Fruit fly (Drosophila melanogaster) whole organism, adult: ENCODE measurements around the gene CG10862.

Experiments
- CG11617 ChIP-seq: fragments of 200-800 bp; sonication (Bioruptor generic); optimal IDR thresholded peaks from 2 replicates; lab custom pipeline; 2017; ENCODE audit warnings: mild to moderate bottlenecking, missing biosample characterization, missing genetic modification reagents, missing genetic modification characterization
- CG12768 ChIP-seq: fragments of 200-800 bp; sonication (Bioruptor generic); optimal IDR thresholded peaks from 2 replicates; lab custom pipeline; 2017; ENCODE audit warnings: missing biosample characterization, missing genetic modification characterization, mild to moderate bottlenecking, moderate library complexity, missing genetic modification reagents
- CG14711 ChIP-seq: fragments of 200-800 bp; sonication (Bioruptor generic); optimal IDR thresholded peaks from 2 replicates; lab custom pipeline; 2018; ENCODE audit warnings: missing biosample characterization, mild to moderate bottlenecking, missing genetic modification characterization, moderate library complexity
- CG1620 ChIP-seq: fragments of 200-800 bp; sonication (Bioruptor generic); optimal IDR thresholded peaks from 2 replicates; lab custom pipeline; 2016; ENCODE audit warnings: missing biosample characterization, missing genetic modification characterization
- CG33017 ChIP-seq: fragments of 200-800 bp; sonication (Bioruptor generic); optimal IDR thresholded peaks from 2 replicates; lab custom pipeline; 2018; ENCODE audit warnings: missing biosample characterization, mild to moderate bottlenecking, missing genetic modification characterization, moderate library complexity
- CG5204 ChIP-seq: fragments of 200-800 bp; sonication (Bioruptor generic); optimal IDR thresholded peaks from 2 replicates; lab custom pipeline; 2016; ENCODE audit warnings: missing biosample characterization, missing genetic modification characterization
- CG7045 ChIP-seq: fragments of 200-800 bp; sonication (Bioruptor generic); optimal IDR thresholded peaks from 2 replicates; lab custom pipeline; 2017; ENCODE audit warnings: missing biosample characterization, mild to moderate bottlenecking, missing genetic modification characterization
- CG7101 ChIP-seq: fragments of 200-800 bp; sonication (Bioruptor generic); optimal IDR thresholded peaks from 2 replicates; lab custom pipeline; 2018; ENCODE audit warnings: missing biosample characterization, mild to moderate bottlenecking, missing genetic modification characterization, moderate library complexity
- Clk ChIP-seq: fragments of 200-800 bp; sonication (Bioruptor generic); optimal IDR thresholded peaks from 2 replicates; lab custom pipeline; 2017; ENCODE audit warnings: missing biosample characterization, missing genetic modification characterization
- Crg-1 ChIP-seq: fragments of 200-800 bp; sonication (Bioruptor generic); optimal IDR thresholded peaks from 2 replicates; lab custom pipeline; 2016; ENCODE audit warnings: missing biosample characterization, missing genetic modification characterization
- Hr96 ChIP-seq: fragments of 200-800 bp; sonication (Bioruptor generic); optimal IDR thresholded peaks from 2 replicates; lab custom pipeline; 2016; ENCODE audit warnings: missing biosample characterization, missing genetic modification characterization
- Mnt ChIP-seq: fragments of 200-800 bp; sonication (Bioruptor generic); optimal IDR thresholded peaks from 2 replicates; lab custom pipeline; 2016; ENCODE audit warnings: missing biosample characterization, mild to moderate bottlenecking, missing genetic modification characterization
- bab1 ChIP-seq: fragments of 200-800 bp; sonication (Bioruptor generic); optimal IDR thresholded peaks from 3 replicates; lab custom pipeline; 2019; ENCODE audit warnings: missing biosample characterization, mild to moderate bottlenecking, missing genetic modification characterization, moderate library complexity
- cic ChIP-seq: fragments of 200-800 bp; sonication (Bioruptor generic); optimal IDR thresholded peaks from 2 replicates; lab custom pipeline; 2017; ENCODE audit warnings: missing biosample characterization, mild to moderate bottlenecking, missing genetic modification characterization, moderate library complexity
- cnc ChIP-seq, 2 experiments: fragments of >200 bp; optimal IDR thresholded peaks; 2 replicates each; lab custom pipeline; 2017
- kay ChIP-seq: fragments of 200-800 bp; sonication (Bioruptor generic); peaks from one replicate; lab custom pipeline; 2016; ENCODE audit warnings: missing biosample characterization, missing genetic modification characterization, borderline replicate concordance
- ovo ChIP-seq: fragments of 200-800 bp; sonication (Bioruptor generic); optimal IDR thresholded peaks from 2 replicates; lab custom pipeline; 2016; ENCODE audit warnings: missing biosample characterization, missing genetic modification characterization
- pad ChIP-seq: fragments of 200-800 bp; sonication (Bioruptor generic); optimal IDR thresholded peaks from 3 replicates; lab custom pipeline; 2017; ENCODE audit warnings: missing biosample characterization, missing genetic modification characterization, mild to moderate bottlenecking, moderate library complexity, missing genetic modification reagents
- tj ChIP-seq: fragments of 200-800 bp; sonication (Bioruptor generic); optimal IDR thresholded peaks from 3 replicates; lab custom pipeline; 2017; ENCODE audit warnings: missing biosample characterization, mild to moderate bottlenecking, missing genetic modification characterization, moderate library complexity
- toe ChIP-seq: fragments of 200-800 bp; sonication (Bioruptor generic); optimal IDR thresholded peaks from 2 replicates; lab custom pipeline; 2016; ENCODE audit warnings: missing biosample characterization, missing genetic modification characterization

Gene CG10862

DNA sequence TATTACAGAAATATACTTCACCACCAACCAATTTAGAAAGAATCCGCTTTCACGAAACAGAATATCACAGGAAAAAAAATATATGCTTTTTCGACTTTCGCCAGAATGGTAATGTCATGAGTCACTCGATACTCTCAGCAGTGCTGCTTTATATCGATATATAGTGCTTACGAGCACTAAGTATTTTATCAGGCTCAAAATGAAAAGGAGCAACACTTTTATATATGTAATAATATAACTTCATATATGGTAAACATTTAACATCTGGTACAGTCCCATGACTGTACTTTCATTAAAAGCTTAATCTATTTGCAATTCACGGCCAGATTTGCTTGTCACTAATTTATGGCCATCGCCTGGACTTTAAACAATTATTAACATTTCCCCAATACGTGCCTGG lies at the start of gene CG10862:
Gene CG10862 (minus strand): TSS at position 101 of the 400 bp plus-strand sequence.
- TF ChIP-seq tj (GFP tag; lab: Kevin White, UChicago), result no peak
- TF ChIP-seq CG7101 (tag; lab: Kevin White, UChicago), result no peak
- TF ChIP-seq CG5204 (GFP tag; lab: Kevin White, UChicago), result no peak
- TF ChIP-seq kay (GFP tag; lab: Kevin White, UChicago), result no peak
- TF ChIP-seq bab1 (GFP tag; lab: Kevin White, UChicago), result no peak
- no peak for TF ChIP-seq cnc (optimal IDR thresholded peaks at IDR 0.05; lab: Kevin White, UChicago)
- TF ChIP-seq CG11617 (GFP tag; lab: Kevin White, UChicago), result no peak
- no peak for TF ChIP-seq CG7045
- TF ChIP-seq toe (GFP tag; lab: Kevin White, UChicago), result no peak
- TF ChIP-seq ovo, result no peak
- no peak for TF ChIP-seq CG33017
- TF ChIP-seq Clk (GFP tag; lab: Kevin White, UChicago), result no peak
- TF ChIP-seq CG12768 (GFP tag; lab: Kevin White, UChicago), result no peak
- no peak for TF ChIP-seq cic (GFP tag; lab: Kevin White, UChicago)
- no peak for TF ChIP-seq Mnt
- TF ChIP-seq Hr96 (GFP tag; lab: Kevin White, UChicago), result no peak
- TF ChIP-seq CG1620 (GFP tag; lab: Kevin White, UChicago), result no peak
- TF ChIP-seq pad (GFP tag; lab: Kevin White, UChicago), result no peak
- TF ChIP-seq CG14711, result no peak

DNA sequence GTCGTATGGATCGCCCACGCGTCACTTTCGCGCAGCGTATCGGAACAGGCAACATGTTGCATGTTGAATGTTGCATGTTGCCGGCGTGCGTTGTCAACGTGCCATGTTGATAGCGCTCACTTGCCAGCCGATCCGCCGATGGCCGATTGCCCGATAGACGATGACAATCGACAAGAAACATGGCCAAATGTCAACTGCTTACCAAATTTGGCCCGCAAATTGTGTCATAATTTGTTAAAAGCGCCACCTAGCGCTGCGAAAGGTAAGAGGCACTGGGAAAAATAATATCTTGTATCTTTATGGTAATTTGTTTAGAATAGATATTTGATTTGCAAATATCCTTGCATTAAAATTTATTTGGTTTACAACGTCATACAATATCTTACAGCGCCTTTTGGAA lies 47.9 kb upstream of the CG10862 start:
- TF ChIP-seq CG7101 (tag; lab: Kevin White, UChicago) (no peak), Clk (GFP tag; lab: Kevin White, UChicago) (no peak), tj (GFP tag; lab: Kevin White, UChicago) (no peak), pad (GFP tag; lab: Kevin White, UChicago) (no peak), CG11617 (GFP tag; lab: Kevin White, UChicago) (no peak), kay (GFP tag; lab: Kevin White, UChicago) (no peak), Mnt (no peak), toe (GFP tag; lab: Kevin White, UChicago) (no peak), CG14711 (no peak), CG7045 (no peak), cic (GFP tag; lab: Kevin White, UChicago) (no peak)

dm6 chr3L:3702033-3702432 lies 47.5 kb upstream of the CG10862 start:
- TF ChIP-seq CG12768 (GFP tag; lab: Kevin White, UChicago) (no peak), cic (GFP tag; lab: Kevin White, UChicago) (no peak), toe (GFP tag; lab: Kevin White, UChicago) (no peak), CG5204 (GFP tag; lab: Kevin White, UChicago) (no peak), CG1620 (GFP tag; lab: Kevin White, UChicago) (no peak), ovo (no peak), bab1 (GFP tag; lab: Kevin White, UChicago) (no peak), Clk (GFP tag; lab: Kevin White, UChicago) (no peak), CG33017 (no peak), pad (GFP tag; lab: Kevin White, UChicago) (no peak), Hr96 (GFP tag; lab: Kevin White, UChicago) (no peak), tj (GFP tag; lab: Kevin White, UChicago) (no peak), Mnt (no peak), kay (GFP tag; lab: Kevin White, UChicago) (no peak), CG11617 (GFP tag; lab: Kevin White, UChicago) (no peak)

- TF ChIP-seq cnc (optimal IDR thresholded peaks at IDR 0.05; lab: Kevin White, UChicago) (no peak), CG1620 (GFP tag; lab: Kevin White, UChicago) (no peak), kay (GFP tag; lab: Kevin White, UChicago) (no peak), ovo (no peak), CG33017 (no peak), Mnt (no peak)
Measured at dm6 chr3L:3695379-3695778, 40.8 kb upstream of the CG10862 start.

DNA sequence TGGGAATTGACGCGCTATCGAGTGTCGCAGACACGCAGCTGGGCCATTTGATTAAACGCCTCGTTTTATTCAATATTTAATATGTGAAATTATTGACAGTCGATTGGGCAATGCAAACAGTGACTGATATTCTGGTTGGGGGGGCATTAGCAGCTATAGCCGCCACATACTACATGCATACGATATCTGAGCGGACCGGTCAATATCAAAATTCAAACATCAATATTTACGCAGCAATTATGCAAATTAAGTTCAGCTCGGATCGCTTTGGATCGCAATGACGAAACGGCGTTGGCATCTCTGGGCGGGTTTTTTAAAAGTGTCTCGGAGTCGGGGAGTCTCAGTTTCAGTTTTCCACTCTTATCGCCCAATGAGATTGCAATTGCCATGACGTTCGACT lies 37.1 kb upstream of the CG10862 start:
- TF ChIP-seq CG33017, result no peak
- no peak for TF ChIP-seq tj (GFP tag; lab: Kevin White, UChicago)
- TF ChIP-seq CG1620 (GFP tag; lab: Kevin White, UChicago), result no peak
- TF ChIP-seq CG7101 (tag; lab: Kevin White, UChicago), result no peak

- no peak for TF ChIP-seq ovo
- TF ChIP-seq CG11617 (GFP tag; lab: Kevin White, UChicago), result no peak
- no peak for TF ChIP-seq cnc (optimal IDR thresholded peaks at IDR 0.05; lab: Kevin White, UChicago)
- TF ChIP-seq tj (GFP tag; lab: Kevin White, UChicago), result no peak
- TF ChIP-seq Clk (GFP tag; lab: Kevin White, UChicago), result no peak
- no peak for TF ChIP-seq CG7045
- no peak for TF ChIP-seq Hr96 (GFP tag; lab: Kevin White, UChicago)
- TF ChIP-seq Crg-1, result no peak
- TF ChIP-seq CG5204 (GFP tag; lab: Kevin White, UChicago), result no peak
- no peak for TF ChIP-seq bab1 (GFP tag; lab: Kevin White, UChicago)
- no peak for TF ChIP-seq CG7101 (tag; lab: Kevin White, UChicago)
- no peak for TF ChIP-seq toe (GFP tag; lab: Kevin White, UChicago)
- TF ChIP-seq CG33017, result no peak
- TF ChIP-seq CG1620 (GFP tag; lab: Kevin White, UChicago), result no peak
- no peak for TF ChIP-seq pad (GFP tag; lab: Kevin White, UChicago)
Measured at dm6 chr3L:3690085-3690484, 35.5 kb upstream of the CG10862 start.

dm6 chr3L:3686274-3686673 lies 31.7 kb upstream of the CG10862 start:
- TF ChIP-seq CG7101 (tag; lab: Kevin White, UChicago), result no peak
- no peak for TF ChIP-seq Mnt
- no peak for TF ChIP-seq bab1 (GFP tag; lab: Kevin White, UChicago)
